Fruit fly (Drosophila melanogaster): ENCODE results near the gene OtopLc.

The OtopLc gene

DNA sequence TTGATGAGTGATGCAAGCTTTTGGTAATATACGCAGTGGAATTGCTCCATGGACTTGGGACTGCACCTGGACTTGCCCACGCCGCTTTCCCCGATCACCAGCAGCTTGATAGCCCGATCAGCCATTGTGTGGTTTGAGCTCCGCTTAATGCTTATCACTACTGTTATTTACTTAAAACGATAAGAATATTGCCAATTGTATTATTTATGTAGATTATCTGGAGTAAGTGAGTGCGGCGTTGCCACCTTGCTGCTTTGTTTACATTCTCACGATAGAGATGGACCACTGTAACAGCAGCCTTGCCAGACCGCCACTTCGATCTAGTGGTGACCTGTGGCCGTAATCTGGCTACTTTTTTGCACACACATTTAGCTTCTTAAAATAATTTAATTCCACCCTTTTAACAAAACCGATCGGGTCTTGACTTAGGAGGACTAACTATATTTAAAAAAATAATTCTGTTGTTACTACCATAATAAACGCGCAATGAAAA lies 8.9 kb upstream of the OtopLc start, which contains the start of gene Rab18:
Gene Rab18 (minus strand): TSS at position 276 of the 493 bp plus-strand sequence.
- TF ChIP-seq CG12768 (GFP tag; optimal IDR thresholded peaks at IDR 0.05), result peak; percentile 62
- peak; percentile 23 for TF ChIP-seq ovo (GFP tag; optimal IDR thresholded peaks at IDR 0.05)
- TF ChIP-seq Hr96 (GFP tag; optimal IDR thresholded peaks at IDR 0.05), result no peak
- TF ChIP-seq CG7045 (GFP tag; optimal IDR thresholded peaks at IDR 0.05), result no peak
- peak; percentile 16 for TF ChIP-seq bab1 (GFP tag; optimal IDR thresholded peaks at IDR 0.05)
- TF ChIP-seq Clk (GFP tag; optimal IDR thresholded peaks at IDR 0.05), result no peak
- TF ChIP-seq tj (GFP tag; optimal IDR thresholded peaks at IDR 0.05), result no peak
- no peak for TF ChIP-seq CG11617 (GFP tag; optimal IDR thresholded peaks at IDR 0.05)
- no peak for TF ChIP-seq cic (GFP tag; optimal IDR thresholded peaks at IDR 0.05)
- TF ChIP-seq cnc (optimal IDR thresholded peaks at IDR 0.05), result no peak
- TF ChIP-seq CG7101 (tag; optimal IDR thresholded peaks at IDR 0.05), result peak; percentile 13
- TF ChIP-seq toe (GFP tag; optimal IDR thresholded peaks at IDR 0.05), result peak; percentile 63
- TF ChIP-seq Crg-1 (GFP tag; optimal IDR thresholded peaks at IDR 0.05), result peak; percentile 1
- no peak for TF ChIP-seq CG33017 (tag; optimal IDR thresholded peaks at IDR 0.05)
- no peak for TF ChIP-seq kay (GFP tag; ENCODE audit: borderline replicate concordance)
- TF ChIP-seq pad (GFP tag; optimal IDR thresholded peaks at IDR 0.05), result no peak
- TF ChIP-seq CG5204 (GFP tag; optimal IDR thresholded peaks at IDR 0.05), result no peak
- peak; percentile 60 for TF ChIP-seq CG1620 (GFP tag; optimal IDR thresholded peaks at IDR 0.05)
- peak; percentile 72 for TF ChIP-seq Mnt (GFP tag; optimal IDR thresholded peaks at IDR 0.05)
- no peak for TF ChIP-seq CG14711 (tag; optimal IDR thresholded peaks at IDR 0.05)

DNA sequence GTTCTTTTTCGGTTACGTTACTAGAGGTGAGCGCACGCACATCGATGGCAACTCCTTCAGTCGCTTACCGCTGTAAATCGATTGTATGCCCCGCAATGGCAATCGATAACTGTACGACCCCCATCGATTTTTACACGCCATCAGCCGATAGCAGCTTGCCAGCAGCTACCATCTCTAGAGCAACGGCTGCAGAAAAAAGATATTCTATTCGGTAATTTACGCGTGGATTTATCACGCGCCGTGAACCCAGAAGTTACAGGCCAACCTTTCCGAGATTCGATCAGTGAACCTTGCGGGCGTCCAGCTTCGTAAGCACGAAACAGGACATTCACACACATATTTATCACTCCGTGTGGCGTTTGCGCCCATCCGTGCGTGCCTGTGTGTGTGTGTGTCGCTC lies 3.2 kb upstream of the OtopLc start, which contains the start of the genes Sirt4 and CG4119:
Gene Sirt4 (minus strand): TSS at position 39 of the 400 bp plus-strand sequence.
Gene CG4119 (plus strand): TSS at position 151 of the 400 bp plus-strand sequence.
- TF ChIP-seq CG7101 (tag; optimal IDR thresholded peaks at IDR 0.05) (peak; percentile 2), ovo (GFP tag; optimal IDR thresholded peaks at IDR 0.05) (no peak), bab1 (GFP tag; optimal IDR thresholded peaks at IDR 0.05) (peak; percentile 65), CG14711 (tag; optimal IDR thresholded peaks at IDR 0.05) (peak; percentile 15), Mnt (GFP tag; optimal IDR thresholded peaks at IDR 0.05) (peak; percentile 68), toe (GFP tag; optimal IDR thresholded peaks at IDR 0.05) (peak; percentile 7), Hr96 (GFP tag; optimal IDR thresholded peaks at IDR 0.05) (no peak), CG1620 (GFP tag; optimal IDR thresholded peaks at IDR 0.05) (peak; percentile 44), Crg-1 (GFP tag; optimal IDR thresholded peaks at IDR 0.05) (peak; percentile 59), tj (GFP tag; optimal IDR thresholded peaks at IDR 0.05) (peak; percentile 62), cic (GFP tag; optimal IDR thresholded peaks at IDR 0.05) (peak; percentile 34), pad (GFP tag; optimal IDR thresholded peaks at IDR 0.05) (peak; percentile 27), CG11617 (GFP tag; optimal IDR thresholded peaks at IDR 0.05) (no peak)

DNA sequence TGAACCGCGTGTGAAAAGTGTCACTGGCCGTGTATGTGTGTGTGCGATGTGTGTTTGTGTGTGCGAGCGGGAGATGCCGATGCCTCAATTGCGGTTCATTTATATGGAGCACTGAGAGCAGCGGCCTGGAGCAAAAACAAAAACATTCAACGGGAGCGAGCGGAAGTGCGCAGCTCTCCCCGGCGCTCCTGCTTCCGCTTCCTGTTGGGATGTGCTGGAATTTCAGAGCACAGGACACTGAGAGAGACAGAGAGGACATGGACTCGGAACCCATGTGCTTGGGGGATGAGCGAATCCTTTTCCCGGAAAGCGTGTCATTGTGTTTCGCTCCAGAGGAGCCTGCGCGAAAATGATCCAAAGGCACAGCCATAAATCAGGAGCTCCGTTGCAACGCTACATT lies 1.6 kb upstream of the OtopLc start:
- TF ChIP-seq tj (GFP tag; optimal IDR thresholded peaks at IDR 0.05) (no peak), CG7101 (tag; optimal IDR thresholded peaks at IDR 0.05) (no peak), CG33017 (tag; optimal IDR thresholded peaks at IDR 0.05) (no peak), pad (GFP tag; optimal IDR thresholded peaks at IDR 0.05) (peak; percentile 4), toe (GFP tag; optimal IDR thresholded peaks at IDR 0.05) (no peak), CG7045 (GFP tag; optimal IDR thresholded peaks at IDR 0.05) (no peak), Mnt (GFP tag; optimal IDR thresholded peaks at IDR 0.05) (peak; percentile 33), CG14711 (tag; optimal IDR thresholded peaks at IDR 0.05) (no peak), CG11617 (GFP tag; optimal IDR thresholded peaks at IDR 0.05) (no peak), kay (GFP tag; ENCODE audit: borderline replicate concordance) (no peak), CG12768 (GFP tag; optimal IDR thresholded peaks at IDR 0.05) (no peak), Hr96 (GFP tag; optimal IDR thresholded peaks at IDR 0.05) (no peak), cic (GFP tag; optimal IDR thresholded peaks at IDR 0.05) (no peak), Crg-1 (GFP tag; optimal IDR thresholded peaks at IDR 0.05) (no peak), CG5204 (GFP tag; optimal IDR thresholded peaks at IDR 0.05) (no peak)

dm6 chrX:5661971-5662370 lies 690 bp downstream of the OtopLc start:
- TF ChIP-seq CG33017 (tag; optimal IDR thresholded peaks at IDR 0.05) (no peak), pad (GFP tag; optimal IDR thresholded peaks at IDR 0.05) (peak; percentile 53)

- no peak for TF ChIP-seq toe (GFP tag; optimal IDR thresholded peaks at IDR 0.05)
- TF ChIP-seq CG11617 (GFP tag; optimal IDR thresholded peaks at IDR 0.05), result no peak
- TF ChIP-seq pad (GFP tag; optimal IDR thresholded peaks at IDR 0.05), result peak; percentile 96
- TF ChIP-seq cnc (optimal IDR thresholded peaks at IDR 0.05), result no peak
- no peak for TF ChIP-seq cic (GFP tag; optimal IDR thresholded peaks at IDR 0.05)
Observed at dm6 chrX:5649998-5650397, 12.7 kb downstream of the OtopLc start.

dm6 chrX:5649387-5649786 lies 13.3 kb downstream of the OtopLc start:
- TF ChIP-seq CG7045 (GFP tag; optimal IDR thresholded peaks at IDR 0.05), result no peak
- no peak for TF ChIP-seq bab1 (GFP tag; optimal IDR thresholded peaks at IDR 0.05)
- no peak for TF ChIP-seq CG12768 (GFP tag; optimal IDR thresholded peaks at IDR 0.05)
- no peak for TF ChIP-seq tj (GFP tag; optimal IDR thresholded peaks at IDR 0.05)
- TF ChIP-seq cnc (optimal IDR thresholded peaks at IDR 0.05), result no peak
- TF ChIP-seq CG7101 (tag; optimal IDR thresholded peaks at IDR 0.05), result no peak
- no peak for TF ChIP-seq pad (GFP tag; optimal IDR thresholded peaks at IDR 0.05)
- no peak for TF ChIP-seq cic (GFP tag; optimal IDR thresholded peaks at IDR 0.05)
- no peak for TF ChIP-seq Mnt (GFP tag; optimal IDR thresholded peaks at IDR 0.05)
- no peak for TF ChIP-seq CG14711 (tag; optimal IDR thresholded peaks at IDR 0.05)
- TF ChIP-seq CG11617 (GFP tag; optimal IDR thresholded peaks at IDR 0.05), result no peak
- TF ChIP-seq toe (GFP tag; optimal IDR thresholded peaks at IDR 0.05), result no peak
- TF ChIP-seq Clk (GFP tag; optimal IDR thresholded peaks at IDR 0.05), result no peak
- TF ChIP-seq ovo (GFP tag; optimal IDR thresholded peaks at IDR 0.05), result no peak
- no peak for TF ChIP-seq kay (GFP tag; ENCODE audit: borderline replicate concordance)
- no peak for TF ChIP-seq CG33017 (tag; optimal IDR thresholded peaks at IDR 0.05)
- TF ChIP-seq CG5204 (GFP tag; optimal IDR thresholded peaks at IDR 0.05), result no peak
- TF ChIP-seq Hr96 (GFP tag; optimal IDR thresholded peaks at IDR 0.05), result no peak
